Fruit fly (Drosophila melanogaster) whole organism, embryonic: ENCODE data around the gene MFS9.
A peak's percentile ranks its signal among the peaks of the same experiment; 100 is the strongest.

ENCODE experiments used
- ATbp ChIP-seq: fragments of 200-800 bp; sonication (Bioruptor generic); optimal IDR thresholded peaks from 2 replicates; lab custom pipeline; 2017; ENCODE audit warnings: missing biosample characterization, mild to moderate bottlenecking, missing genetic modification characterization, missing genetic modification reagents
- CG10267 ChIP-seq: fragments of 200-800 bp; sonication (Bioruptor generic); optimal IDR thresholded peaks from 2 replicates; lab custom pipeline; 2018; ENCODE audit warnings: missing biosample characterization, mild to moderate bottlenecking, missing genetic modification characterization, moderate library complexity
- CG11723 ChIP-seq: fragments of 200-800 bp; sonication (Bioruptor generic); optimal IDR thresholded peaks from 2 replicates; lab custom pipeline; 2017; ENCODE audit warnings: missing biosample characterization, mild to moderate bottlenecking, missing genetic modification characterization
- CG12236 ChIP-seq: fragments of 200-800 bp; sonication (Bioruptor generic); optimal IDR thresholded peaks from 2 replicates; lab custom pipeline; 2016; ENCODE audit warnings: missing biosample characterization, missing genetic modification characterization
- CG12299 ChIP-seq: fragments of 200-800 bp; sonication (Bioruptor generic); optimal IDR thresholded peaks from 2 replicates; lab custom pipeline; 2018; ENCODE audit warnings: missing biosample characterization, mild to moderate bottlenecking, missing genetic modification characterization
- CG1233 ChIP-seq: fragments of 200-800 bp; sonication (Bioruptor generic); optimal IDR thresholded peaks from 4 replicates; lab custom pipeline; 2018; ENCODE audit warnings: missing biosample characterization, mild to moderate bottlenecking, missing genetic modification characterization
- CG13287 ChIP-seq: fragments of 200-800 bp; sonication (Bioruptor generic); IDR thresholded peaks from 2 replicates; pipeline ENCODE4 v1.3.6; 2022; ENCODE audit warnings: missing biosample characterization, missing genetic modification characterization; ENCODE audit not compliant: partially characterized antibody
- CG1602 ChIP-seq: fragments of 200-800 bp; sonication (Bioruptor generic); optimal IDR thresholded peaks from 3 replicates; lab custom pipeline; 2016; ENCODE audit warnings: missing biosample characterization, missing genetic modification characterization
- CG16815 ChIP-seq: fragments of 200-800 bp; sonication (Bioruptor generic); optimal IDR thresholded peaks from 3 replicates; lab custom pipeline; 2017; ENCODE audit warnings: missing biosample characterization, mild to moderate bottlenecking, missing genetic modification characterization
- CG17568 ChIP-seq: fragments of 200-800 bp; sonication (Bioruptor generic); optimal IDR thresholded peaks from 2 replicates; lab custom pipeline; 2018; ENCODE audit warnings: missing biosample characterization, mild to moderate bottlenecking, missing genetic modification characterization, moderate library complexity
- CG17829 ChIP-seq: fragments of 200-800 bp; optimal IDR thresholded peaks from 2 replicates; lab custom pipeline; 2019; ENCODE audit warnings: missing biosample characterization, mild to moderate bottlenecking, missing genetic modification characterization, moderate library complexity
- CG18476 ChIP-seq: fragments of 200-800 bp; sonication (Bioruptor generic); optimal IDR thresholded peaks from 2 replicates; lab custom pipeline; 2016; ENCODE audit warnings: missing biosample characterization, mild to moderate bottlenecking, missing genetic modification characterization
- CG31388 ChIP-seq: fragments of 200-800 bp; sonication (Bioruptor generic); optimal IDR thresholded peaks from 2 replicates; lab custom pipeline; 2016; ENCODE audit warnings: missing biosample characterization, missing genetic modification characterization
- CG32767 ChIP-seq: fragments of 200-800 bp; sonication (Bioruptor generic); IDR thresholded peaks from 2 replicates; pipeline ENCODE4 v1.3.6; 2022; ENCODE audit warnings: missing biosample characterization, missing genetic modification characterization
- CG4707 ChIP-seq: fragments of 200-800 bp; sonication (Bioruptor generic); optimal IDR thresholded peaks from 2 replicates; lab custom pipeline; 2018; ENCODE audit warnings: missing biosample characterization, mild to moderate bottlenecking, missing genetic modification characterization, moderate library complexity
- CG4730 ChIP-seq: fragments of 200-800 bp; sonication (Bioruptor generic); IDR thresholded peaks from 2 replicates; pipeline ENCODE4 v1.3.6; 2022; ENCODE audit warnings: missing biosample characterization, missing genetic modification characterization
- CG5245 ChIP-seq: fragments of 200-800 bp; sonication (Bioruptor generic); optimal IDR thresholded peaks from 3 replicates; lab custom pipeline; 2016; ENCODE audit warnings: missing biosample characterization, missing genetic modification characterization
- CG6791 ChIP-seq: fragments of 200-800 bp; sonication (Bioruptor generic); IDR thresholded peaks from 3 replicates; pipeline ENCODE4 v1.3.6; 2022; ENCODE audit warnings: missing biosample characterization, missing genetic modification characterization; ENCODE audit not compliant: partially characterized antibody
- CG6854 ChIP-seq: fragments of 200-800 bp; sonication (Bioruptor generic); optimal IDR thresholded peaks from 3 replicates; lab custom pipeline; 2017; ENCODE audit warnings: missing biosample characterization, mild to moderate bottlenecking, missing genetic modification characterization
- CG7839 ChIP-seq: fragments of 200-800 bp; sonication (Bioruptor generic); optimal IDR thresholded peaks from 3 replicates; lab custom pipeline; 2018; ENCODE audit warnings: missing biosample characterization, mild to moderate bottlenecking, missing genetic modification characterization, moderate library complexity
- CG9437 ChIP-seq: fragments of 200-800 bp; sonication (Bioruptor generic); optimal IDR thresholded peaks from 2 replicates; lab custom pipeline; 2018; ENCODE audit warnings: missing biosample characterization, mild to moderate bottlenecking, missing genetic modification characterization
- CG9797 ChIP-seq: fragments of 200-800 bp; sonication (Bioruptor generic); optimal IDR thresholded peaks from 3 replicates; lab custom pipeline; 2018; ENCODE audit warnings: missing biosample characterization, mild to moderate bottlenecking, missing genetic modification characterization
- Hr51 ChIP-seq, 2 experiments: fragments of 200-800 bp; sonication (Bioruptor generic); optimal IDR thresholded peaks; 2 replicates in 1 of 2; 3 replicates in 1 of 2; lab custom pipeline; 2016 to 2018; ENCODE audit warnings: missing biosample characterization in 2 of 2, missing genetic modification characterization in 2 of 2, mild to moderate bottlenecking in 1 of 2, moderate library complexity in 1 of 2
- Hr78 ChIP-seq, 2 experiments: fragments of 200-800 bp in 1 of 2; fragments of >200 bp in 1 of 2; sonication (Bioruptor generic) in 1 of 2; optimal IDR thresholded peaks; 2 replicates each; lab custom pipeline; 2017 to 2019; ENCODE audit warnings: missing biosample characterization in 2 of 2, missing genetic modification characterization in 2 of 2, mild to moderate bottlenecking in 1 of 2, moderate library complexity in 1 of 2
- Jarid2 ChIP-seq: fragments of 200-800 bp; sonication (Bioruptor generic); optimal IDR thresholded peaks from 3 replicates; lab custom pipeline; 2017; ENCODE audit warnings: mild to moderate bottlenecking, missing biosample characterization, missing genetic modification reagents, missing genetic modification characterization
- Mes4 ChIP-seq: fragments of 200-800 bp; sonication (Bioruptor generic); optimal IDR thresholded peaks from 2 replicates; lab custom pipeline; 2016; ENCODE audit warnings: missing biosample characterization, missing genetic modification characterization
- Rx ChIP-seq: fragments of 200-800 bp; sonication (Bioruptor generic); IDR thresholded peaks from 2 replicates; pipeline ENCODE4 v1.3.6; 2022; ENCODE audit warnings: missing biosample characterization, missing genetic modification characterization
- Spps ChIP-seq: fragments of 200-800 bp; sonication (Bioruptor generic); optimal IDR thresholded peaks from 2 replicates; lab custom pipeline; 2018; ENCODE audit warnings: missing biosample characterization, mild to moderate bottlenecking, missing genetic modification characterization
- TFAM ChIP-seq: fragments of 200-800 bp; sonication (Bioruptor generic); optimal IDR thresholded peaks from 2 replicates; lab custom pipeline; 2017; ENCODE audit warnings: missing biosample characterization, missing genetic modification characterization, inconsistent platforms
- Vsx1 ChIP-seq: fragments of 200-800 bp; sonication (Bioruptor generic); optimal IDR thresholded peaks from 2 replicates; lab custom pipeline; 2017; ENCODE audit warnings: missing biosample characterization, mild to moderate bottlenecking, missing genetic modification characterization, missing genetic modification reagents
- Xbp1 ChIP-seq: fragments of 200-800 bp; sonication (Bioruptor generic); optimal IDR thresholded peaks from 3 replicates; lab custom pipeline; 2016; ENCODE audit warnings: missing biosample characterization, mild to moderate bottlenecking, missing genetic modification characterization
- az2 ChIP-seq: fragments of 200-800 bp; sonication (Bioruptor generic); optimal IDR thresholded peaks from 3 replicates; lab custom pipeline; 2016; ENCODE audit warnings: missing biosample characterization, missing genetic modification characterization
- cad ChIP-seq: fragments of >200 bp; optimal IDR thresholded peaks from 2 replicates; lab custom pipeline; 2017; ENCODE audit warnings: missing biosample characterization, missing genetic modification characterization
- chif ChIP-seq, 2 experiments: fragments of 200-800 bp; sonication (Bioruptor generic); optimal IDR thresholded peaks; 3 replicates each; lab custom pipeline; 2016; ENCODE audit warnings: missing biosample characterization in 2 of 2, missing genetic modification characterization in 2 of 2
- ci ChIP-seq: fragments of 200-800 bp; sonication (Bioruptor generic); IDR thresholded peaks from 3 replicates; pipeline ENCODE4 v1.3.6; 2022; ENCODE audit warnings: missing biosample characterization, missing genetic modification characterization
- fd96Cb ChIP-seq: fragments of 200-800 bp; sonication (Bioruptor generic); optimal IDR thresholded peaks from 2 replicates; lab custom pipeline; 2018; ENCODE audit warnings: missing biosample characterization, mild to moderate bottlenecking, missing genetic modification characterization, moderate library complexity
- gem ChIP-seq: fragments of 200-800 bp; sonication (Bioruptor generic); optimal IDR thresholded peaks from 2 replicates; lab custom pipeline; 2019; ENCODE audit warnings: missing biosample characterization, mild to moderate bottlenecking, missing genetic modification characterization, moderate library complexity
- h ChIP-seq: fragments of >200 bp; optimal IDR thresholded peaks from 2 replicates; lab custom pipeline; 2017
- jumu ChIP-seq: fragments of 200-800 bp; sonication (Bioruptor generic); optimal IDR thresholded peaks from 3 replicates; lab custom pipeline; 2016; ENCODE audit warnings: missing biosample characterization, missing genetic modification characterization
- pum ChIP-seq: fragments of 200-800 bp; sonication (Bioruptor generic); optimal IDR thresholded peaks from 2 replicates; lab custom pipeline; 2016; ENCODE audit warnings: missing biosample characterization, missing genetic modification characterization
- repo ChIP-seq: fragments of 200-800 bp; sonication (Bioruptor generic); optimal IDR thresholded peaks from 2 replicates; lab custom pipeline; 2016; ENCODE audit warnings: missing biosample characterization, missing genetic modification characterization
- sens-2 ChIP-seq: fragments of 200-800 bp; sonication (Bioruptor generic); IDR thresholded peaks from 2 replicates; pipeline ENCODE4 v1.3.6; 2022; ENCODE audit warnings: missing biosample characterization, missing genetic modification characterization
- slbo ChIP-seq: fragments of 200-800 bp; sonication (Bioruptor generic); IDR thresholded peaks from 2 replicates; pipeline ENCODE4 v1.3.6; 2022; ENCODE audit warnings: missing biosample characterization, missing genetic modification characterization
- slp2 ChIP-seq: fragments of 200-800 bp; sonication (Bioruptor generic); optimal IDR thresholded peaks from 2 replicates; lab custom pipeline; 2016; ENCODE audit warnings: missing biosample characterization, missing genetic modification characterization
- stc ChIP-seq: fragments of 200-800 bp; sonication (Bioruptor generic); IDR thresholded peaks from 2 replicates; pipeline ENCODE4 v1.3.6; 2022; ENCODE audit warnings: missing biosample characterization, missing genetic modification characterization
- tin ChIP-seq: fragments of 200-800 bp; sonication (Bioruptor generic); optimal IDR thresholded peaks from 3 replicates; lab custom pipeline; 2016; ENCODE audit warnings: missing biosample characterization, missing genetic modification characterization
- tll ChIP-seq, 2 experiments: fragments of 200-800 bp in 1 of 2; fragments of >200 bp in 1 of 2; sonication (Bioruptor generic) in 1 of 2; optimal IDR thresholded peaks; 2 replicates each; lab custom pipeline; 2017 to 2019; ENCODE audit warnings: missing biosample characterization in 2 of 2, missing genetic modification characterization in 2 of 2, mild to moderate bottlenecking in 1 of 2, moderate library complexity in 1 of 2
- unc-4 ChIP-seq: fragments of 200-800 bp; sonication (Bioruptor generic); IDR thresholded peaks from 2 replicates; pipeline ENCODE4 v1.3.6; 2022; ENCODE audit warnings: missing biosample characterization, missing genetic modification characterization; ENCODE audit not compliant: partially characterized antibody

The MFS9 gene

dm6 chr3R:20549855-20550603, 37.8 kb upstream of the MFS9 start (continued):
- TF ChIP-seq ATbp (GFP tag; lab: Kevin White, UChicago), result peak; percentile 81
- TF ChIP-seq CG12299 (tag; lab: Kevin White, UChicago), result peak; percentile 37
- peak; percentile 81 for TF ChIP-seq ci (GFP tag; lab: Robert Waterston, UW)
- TF ChIP-seq jumu, result no peak
- peak; percentile 92 for TF ChIP-seq CG17829 (tag; lab: Kevin White, UChicago)
- TF ChIP-seq CG16815 (GFP tag; lab: Kevin White, UChicago), result peak; percentile 87
- TF ChIP-seq pum, result peak; percentile 12
- peak; percentile 88 for TF ChIP-seq fd96Cb (tag; lab: Kevin White, UChicago)
- peak; percentile 81 for TF ChIP-seq CG1602 (GFP tag; lab: Kevin White, UChicago)
- TF ChIP-seq CG5245 (GFP tag; lab: Kevin White, UChicago), result peak; percentile 75
- peak; percentile 17 for TF ChIP-seq CG4707 (GFP tag; lab: Kevin White, UChicago)
- TF ChIP-seq unc-4 (GFP tag; lab: Robert Waterston, UW), result no peak
- peak; percentile 93 for TF ChIP-seq gem
- peak; percentile 24 for TF ChIP-seq cad (GFP tag; lab: Kevin White, UChicago)
- peak; percentile 69; the same call in 1 of the 2 replicates for TF ChIP-seq sens-2 (GFP tag; lab: Robert Waterston, UW)
- peak; percentile 62 for TF ChIP-seq Spps (tag; lab: Kevin White, UChicago)
- TF ChIP-seq CG10267 (tag; lab: Kevin White, UChicago), result peak; percentile 83
- no peak for TF ChIP-seq repo (GFP tag; lab: Kevin White, UChicago)
- TF ChIP-seq h (lab: Kevin White, UChicago), result no peak
- TF ChIP-seq CG18476 (GFP tag; lab: Kevin White, UChicago), result peak; percentile 61
- peak in 1 of 2 experiments; percentile 52 for TF ChIP-seq chif (GFP tag; optimal IDR thresholded peaks at IDR 0.05; lab: Kevin White, UChicago)
- TF ChIP-seq tll (GFP tag; optimal IDR thresholded peaks at IDR 0.05; lab: Kevin White, UChicago), result peak in 1 of 2 experiments; percentile 93
- no peak for TF ChIP-seq CG12236 (GFP tag; lab: Kevin White, UChicago)
- peak; percentile 74 for TF ChIP-seq CG17568 (GFP tag; lab: Kevin White, UChicago)
- TF ChIP-seq Jarid2 (GFP tag; lab: Kevin White, UChicago), result peak; percentile 15
- TF ChIP-seq CG31388, result peak; percentile 39
- TF ChIP-seq CG6854 (GFP tag; lab: Kevin White, UChicago), result peak; percentile 76
- TF ChIP-seq Hr78 (GFP tag; optimal IDR thresholded peaks at IDR 0.05; lab: Kevin White, UChicago), result peak in 1 of 2 experiments; percentile 58
- peak; percentile 90 for TF ChIP-seq CG7839
- TF ChIP-seq CG4730, result peak; percentile 81
- TF ChIP-seq TFAM (GFP tag; lab: Kevin White, UChicago), result peak; percentile 46
- peak; percentile 75 for TF ChIP-seq CG11723 (GFP tag; lab: Kevin White, UChicago)
- TF ChIP-seq Xbp1 (GFP tag; lab: Kevin White, UChicago), result peak; percentile 84
- TF ChIP-seq slbo (GFP tag; lab: Robert Waterston, UW), result peak; percentile 83
- TF ChIP-seq Vsx1 (GFP tag; lab: Kevin White, UChicago), result peak; percentile 94
- TF ChIP-seq CG32767 (GFP tag; lab: Robert Waterston, UW), result peak; percentile 58; the same call in 1 of the 2 replicates
- TF ChIP-seq Mes4, result peak; percentile 16
- TF ChIP-seq tin (GFP tag; lab: Kevin White, UChicago), result peak; percentile 85
- peak; percentile 80 for TF ChIP-seq CG1233 (GFP tag; lab: Kevin White, UChicago)
- TF ChIP-seq CG9797 (GFP tag; lab: Kevin White, UChicago), result no peak
- peak; percentile 77 for TF ChIP-seq stc (GFP tag; lab: Robert Waterston, UW)
- peak; percentile 37 to 89 for TF ChIP-seq Hr51 (GFP tag; optimal IDR thresholded peaks at IDR 0.05; lab: Kevin White, UChicago)
- TF ChIP-seq az2 (GFP tag; lab: Kevin White, UChicago), result peak; percentile 85
- TF ChIP-seq slp2, result no peak
- TF ChIP-seq Rx (GFP tag; lab: Robert Waterston, UW), result peak; percentile 73
- peak; percentile 71 for TF ChIP-seq CG9437 (GFP tag; lab: Kevin White, UChicago)
- TF ChIP-seq CG13287 (GFP tag; lab: Robert Waterston, UW), result no peak; the same call in 1 of the 2 replicates
- TF ChIP-seq CG6791 (GFP tag; lab: Robert Waterston, UW), result 0 out of 3 replicates have a peak, but pooled peaks have one; percentile 5
